Fruit fly (Drosophila melanogaster): ENCODE measurements around the gene CG5708.
A peak's percentile ranks its signal among the peaks of the same experiment; 100 is the strongest.

The CG5708 gene

dm6 chr2L:10249655-10250202 is 23.1 kb upstream of the CG5708 start (continued):
- TF ChIP-seq Ravus (GFP tag; IDR thresholded peaks at IDR 0.05) (no peak), CG8924 (tag; optimal IDR thresholded peaks at IDR 0.05) (peak; percentile 33), CG7928 (GFP tag; optimal IDR thresholded peaks at IDR 0.05) (no peak), CG9932 (GFP tag; IDR thresholded peaks at IDR 0.05) (no peak), Med (GFP tag) (peak; percentile 73), ind (GFP tag; optimal IDR thresholded peaks at IDR 0.05) (no peak), CG15479 (GFP tag; optimal IDR thresholded peaks at IDR 0.05) (peak; percentile 81), eve (GFP tag; optimal IDR thresholded peaks at IDR 0.05) (peak in 1 of 2 experiments; percentile 91), ase (GFP tag; IDR thresholded peaks at IDR 0.05) (no peak), sens-2 (GFP tag; IDR thresholded peaks at IDR 0.05) (no peak), lilli (GFP tag; optimal IDR thresholded peaks at IDR 0.05) (no peak), dmrt11E (tag; optimal IDR thresholded peaks at IDR 0.05) (peak; percentile 39), CG31388 (GFP tag; optimal IDR thresholded peaks at IDR 0.05) (no peak), CG16779 (GFP tag; IDR thresholded peaks at IDR 0.05) (no peak), klu (GFP tag; IDR thresholded peaks at IDR 0.05) (no peak), CG10431 (GFP tag; optimal IDR thresholded peaks at IDR 0.05) (peak; percentile 19), CG8290 (GFP tag; optimal IDR thresholded peaks at IDR 0.05) (peak; percentile 15), CG8290 (tag; optimal IDR thresholded peaks at IDR 0.05) (peak in 1 of 2 experiments; percentile 73), chm (GFP tag; IDR thresholded peaks at IDR 0.05) (peak; percentile 80), Adf1 (GFP tag; IDR thresholded peaks at IDR 0.05) (no peak), corto (GFP tag; optimal IDR thresholded peaks at IDR 0.05) (peak; percentile 20), CG9609 (GFP tag; optimal IDR thresholded peaks at IDR 0.05) (no peak), dmrt99B (tag; optimal IDR thresholded peaks at IDR 0.05) (no peak), Lim3 (GFP tag; IDR thresholded peaks at IDR 0.05) (no peak), CG14710 (tag; optimal IDR thresholded peaks at IDR 0.05) (peak; percentile 50), CG10462 (GFP tag; optimal IDR thresholded peaks at IDR 0.05) (no peak), peb (GFP tag; IDR thresholded peaks at IDR 0.05) (peak; percentile 33; the same call in 1 of the 2 replicates), CG17568 (GFP tag; optimal IDR thresholded peaks at IDR 0.05) (peak; percentile 66), Meics (GFP tag; optimal IDR thresholded peaks at IDR 0.05) (no peak), CG30020 (tag; optimal IDR thresholded peaks at IDR 0.05) (peak; percentile 74), ap (GFP tag; IDR thresholded peaks at IDR 0.05) (no peak), sens (GFP tag) (peak; percentile 86), CG7987 (GFP tag; optimal IDR thresholded peaks at IDR 0.05) (peak; percentile 72), H2.0 (GFP tag; IDR thresholded peaks at IDR 0.05) (no peak), CG4707 (GFP tag; optimal IDR thresholded peaks at IDR 0.05) (peak; percentile 60), Kr (GFP tag; optimal IDR thresholded peaks at IDR 0.05) (peak; percentile 49), CG9727 (GFP tag; optimal IDR thresholded peaks at IDR 0.05) (no peak), sqz (GFP tag; optimal IDR thresholded peaks at IDR 0.05) (peak; percentile 64), CG2712 (tag; optimal IDR thresholded peaks at IDR 0.05) (peak; percentile 9), CG17829 (tag; optimal IDR thresholded peaks at IDR 0.05) (no peak), B-H2 (GFP tag; optimal IDR thresholded peaks at IDR 0.05) (peak; percentile 31), CG7556 (GFP tag; optimal IDR thresholded peaks at IDR 0.05) (no peak), CG6813 (GFP tag; optimal IDR thresholded peaks at IDR 0.05) (no peak), Fer1 (GFP tag; optimal IDR thresholded peaks at IDR 0.05) (peak; percentile 49), unpg (GFP tag; optimal IDR thresholded peaks at IDR 0.05) (no peak), CG1529 (GFP tag; optimal IDR thresholded peaks at IDR 0.05) (peak; percentile 40), hkb (optimal IDR thresholded peaks at IDR 0.05) (no peak), hkb (GFP tag; IDR thresholded peaks at IDR 0.05) (peak; percentile 42; the same call in 1 of the 2 replicates), nerfin-1 (tag; optimal IDR thresholded peaks at IDR 0.05) (peak; percentile 91), CG34376 (GFP tag; optimal IDR thresholded peaks at IDR 0.05) (peak; percentile 80), Sin3A (optimal IDR thresholded peaks at IDR 0.05) (no peak), CG17359 (tag; optimal IDR thresholded peaks at IDR 0.05) (peak; percentile 34)

Measured in whole organism, embryonic.